Fruit fly (Drosophila melanogaster) whole organism, embryonic: ENCODE measurements around the gene trem.

Source experiments
- Aef1 ChIP-seq: fragments of 200-800 bp; sonication (Bioruptor generic); IDR thresholded peaks from 3 replicates; pipeline ENCODE4 v1.3.6; 2022; ENCODE audit warnings: missing biosample characterization, missing genetic modification characterization
- Blimp-1 ChIP-seq: fragments of 200-800 bp; sonication (Bioruptor generic); optimal IDR thresholded peaks from 3 replicates; lab custom pipeline; 2018; ENCODE audit warnings: missing biosample characterization, missing genetic modification characterization, mild to moderate bottlenecking, moderate library complexity, missing genetic modification reagents
- C15 ChIP-seq: fragments of 200-800 bp; sonication (Bioruptor generic); IDR thresholded peaks from 3 replicates; pipeline ENCODE4 v1.3.6; 2022; ENCODE audit warnings: missing biosample characterization, missing genetic modification characterization
- CG10366 ChIP-seq: fragments of 200-800 bp; sonication (Bioruptor generic); IDR thresholded peaks from 2 replicates; pipeline ENCODE4 v1.3.6; 2022; ENCODE audit warnings: missing biosample characterization, missing genetic modification characterization
- CG10462 ChIP-seq: fragments of 200-800 bp; sonication (Bioruptor generic); optimal IDR thresholded peaks from 2 replicates; lab custom pipeline; 2016; ENCODE audit warnings: missing biosample characterization, missing genetic modification characterization
- CG12659 ChIP-seq: fragments of 200-800 bp; sonication (Bioruptor generic); optimal IDR thresholded peaks from 3 replicates; lab custom pipeline; 2017; ENCODE audit warnings: mild to moderate bottlenecking, missing biosample characterization, missing genetic modification reagents, missing genetic modification characterization
- CG12744 ChIP-seq: fragments of 200-800 bp; sonication (Bioruptor generic); optimal IDR thresholded peaks from 2 replicates; lab custom pipeline; 2016; ENCODE audit warnings: missing biosample characterization, missing genetic modification characterization
- CG14014 ChIP-seq: fragments of 200-800 bp; sonication (Bioruptor generic); IDR thresholded peaks from 2 replicates; pipeline ENCODE4 v1.3.6; 2022; ENCODE audit warnings: missing biosample characterization, missing genetic modification characterization
- CG15269 ChIP-seq: fragments of 200-800 bp; sonication (Bioruptor generic); optimal IDR thresholded peaks from 2 replicates; lab custom pipeline; 2018; ENCODE audit warnings: missing biosample characterization, mild to moderate bottlenecking, missing genetic modification characterization, moderate library complexity
- CG16863 ChIP-seq: fragments of 200-800 bp; sonication (Bioruptor generic); optimal IDR thresholded peaks from 3 replicates; lab custom pipeline; 2016; ENCODE audit warnings: missing biosample characterization, missing genetic modification characterization
- CG17568 ChIP-seq: fragments of 200-800 bp; sonication (Bioruptor generic); optimal IDR thresholded peaks from 2 replicates; lab custom pipeline; 2018; ENCODE audit warnings: missing biosample characterization, mild to moderate bottlenecking, missing genetic modification characterization, moderate library complexity
- CG2202 ChIP-seq: fragments of 200-800 bp; sonication (Bioruptor generic); optimal IDR thresholded peaks from 2 replicates; lab custom pipeline; 2018; ENCODE audit warnings: missing biosample characterization, mild to moderate bottlenecking, missing genetic modification characterization
- CG31365 ChIP-seq: fragments of 200-800 bp; sonication (Bioruptor generic); optimal IDR thresholded peaks from 2 replicates; lab custom pipeline; 2018; ENCODE audit warnings: missing biosample characterization, mild to moderate bottlenecking, missing genetic modification characterization
- CG3838 ChIP-seq: fragments of 200-800 bp; sonication (Bioruptor generic); optimal IDR thresholded peaks from 3 replicates; lab custom pipeline; 2016; ENCODE audit warnings: missing biosample characterization, missing genetic modification characterization
- CG6254 ChIP-seq: fragments of 200-800 bp; sonication (Bioruptor generic); optimal IDR thresholded peaks from 3 replicates; lab custom pipeline; 2017; ENCODE audit warnings: mild to moderate bottlenecking, missing biosample characterization, missing genetic modification reagents, missing genetic modification characterization
- CG6654 ChIP-seq: fragments of 200-800 bp; sonication (Bioruptor generic); optimal IDR thresholded peaks from 2 replicates; lab custom pipeline; 2017; ENCODE audit warnings: missing biosample characterization, mild to moderate bottlenecking, missing genetic modification characterization
- CG6683 ChIP-seq: fragments of 200-800 bp; sonication (Bioruptor generic); optimal IDR thresholded peaks from 2 replicates; lab custom pipeline; 2017; ENCODE audit warnings: missing biosample characterization, mild to moderate bottlenecking, missing genetic modification characterization, missing genetic modification reagents
- CG6791 ChIP-seq: fragments of 200-800 bp; sonication (Bioruptor generic); IDR thresholded peaks from 3 replicates; pipeline ENCODE4 v1.3.6; 2022; ENCODE audit warnings: missing biosample characterization, missing genetic modification characterization; ENCODE audit not compliant: partially characterized antibody
- CG7786 ChIP-seq: fragments of 200-800 bp; sonication (Bioruptor generic); optimal IDR thresholded peaks from 2 replicates; lab custom pipeline; 2016; ENCODE audit warnings: missing biosample characterization, missing genetic modification characterization
- CkIIα-i1 ChIP-seq: fragments of 200-800 bp; sonication (Bioruptor generic); IDR thresholded peaks from 2 replicates; pipeline ENCODE4 v1.3.6; 2022; ENCODE audit warnings: missing biosample characterization, missing genetic modification characterization
- Doc2 ChIP-seq: fragments of 200-800 bp; sonication (Bioruptor generic); IDR thresholded peaks from 2 replicates; pipeline ENCODE4 v1.3.6; 2022; ENCODE audit warnings: missing biosample characterization, missing genetic modification characterization
- Dref ChIP-seq: fragments of 200-800 bp; sonication (Bioruptor generic); IDR thresholded peaks from 2 replicates; pipeline ENCODE4 v1.3.6; 2022; ENCODE audit warnings: missing biosample characterization, missing genetic modification characterization
- E2f2 ChIP-seq: fragments of 200-800 bp; sonication (Bioruptor generic); IDR thresholded peaks from 2 replicates; pipeline ENCODE4 v1.3.6; 2022; ENCODE audit warnings: missing biosample characterization, missing genetic modification characterization
- Eip74EF ChIP-seq, 2 experiments: fragments of 200-800 bp in 1 of 2; fragments of >200 bp in 1 of 2; sonication (Bioruptor generic) in 1 of 2; optimal IDR thresholded peaks; 2 replicates each; lab custom pipeline; 2017 to 2019; ENCODE audit warnings: missing biosample characterization in 2 of 2, missing genetic modification characterization in 2 of 2, mild to moderate bottlenecking in 1 of 2, moderate library complexity in 1 of 2
- MTF-1 ChIP-seq: fragments of 200-800 bp; sonication (Bioruptor generic); optimal IDR thresholded peaks from 2 replicates; lab custom pipeline; 2018; ENCODE audit warnings: missing biosample characterization, mild to moderate bottlenecking, missing genetic modification characterization, borderline replicate concordance
- Max ChIP-seq: fragments of 200-800 bp; sonication (Bioruptor generic); optimal IDR thresholded peaks from 2 replicates; lab custom pipeline; 2016; ENCODE audit warnings: missing biosample characterization, mild to moderate bottlenecking, missing genetic modification characterization
- NK7.1 ChIP-seq: fragments of 200-800 bp; sonication (Bioruptor generic); optimal IDR thresholded peaks from 3 replicates; lab custom pipeline; 2016; ENCODE audit warnings: missing biosample characterization, missing genetic modification characterization
- Neu2 ChIP-seq: fragments of 200-800 bp; sonication (Bioruptor generic); optimal IDR thresholded peaks from 3 replicates; lab custom pipeline; 2016; ENCODE audit warnings: missing biosample characterization, missing genetic modification characterization, borderline replicate concordance
- Nf-YC ChIP-seq: fragments of 200-800 bp; optimal IDR thresholded peaks from 3 replicates; lab custom pipeline; 2019; ENCODE audit warnings: missing biosample characterization, mild to moderate bottlenecking, missing genetic modification characterization, moderate library complexity
- Oaz ChIP-seq: fragments of 200-800 bp; sonication (Bioruptor generic); IDR thresholded peaks from 2 replicates; pipeline ENCODE4 v1.3.6; 2022; ENCODE audit warnings: missing biosample characterization, missing genetic modification characterization
- Optix ChIP-seq: fragments of 200-800 bp; sonication (Bioruptor generic); IDR thresholded peaks from 3 replicates; pipeline ENCODE4 v1.3.6; 2022; ENCODE audit warnings: missing biosample characterization, missing genetic modification characterization
- Side ChIP-seq: fragments of 200-800 bp; sonication (Bioruptor generic); optimal IDR thresholded peaks from 2 replicates; lab custom pipeline; 2016; ENCODE audit warnings: missing biosample characterization, missing genetic modification characterization
- ab ChIP-seq: fragments of 200-800 bp; sonication (Bioruptor generic); optimal IDR thresholded peaks from 2 replicates; lab custom pipeline; 2016; ENCODE audit warnings: missing biosample characterization, missing genetic modification characterization
- abd-A ChIP-seq: fragments of 200-800 bp; sonication (Bioruptor generic); optimal IDR thresholded peaks from 3 replicates; lab custom pipeline; 2019; ENCODE audit warnings: missing biosample characterization, mild to moderate bottlenecking, missing genetic modification characterization, moderate library complexity
- ash1 ChIP-seq: fragments of 200-800 bp; sonication (Bioruptor generic); optimal IDR thresholded peaks from 2 replicates; lab custom pipeline; 2018; ENCODE audit warnings: missing biosample characterization, mild to moderate bottlenecking, missing genetic modification characterization
- chif ChIP-seq, 2 experiments: fragments of 200-800 bp; sonication (Bioruptor generic); optimal IDR thresholded peaks; 3 replicates each; lab custom pipeline; 2016; ENCODE audit warnings: missing biosample characterization in 2 of 2, missing genetic modification characterization in 2 of 2
- chn ChIP-seq: fragments of 200-800 bp; sonication (Bioruptor generic); optimal IDR thresholded peaks from 2 replicates; lab custom pipeline; 2016; ENCODE audit warnings: missing biosample characterization, missing genetic modification characterization
- cwo ChIP-seq: fragments of 200-800 bp; sonication (Bioruptor generic); optimal IDR thresholded peaks from 3 replicates; lab custom pipeline; 2017; ENCODE audit warnings: missing biosample characterization, missing genetic modification characterization, mild to moderate bottlenecking, moderate library complexity, missing genetic modification reagents
- dmrt99B ChIP-seq: fragments of 200-800 bp; sonication (Bioruptor generic); optimal IDR thresholded peaks from 2 replicates; lab custom pipeline; 2018; ENCODE audit warnings: missing biosample characterization, mild to moderate bottlenecking, missing genetic modification characterization, moderate library complexity
- esg ChIP-seq: fragments of 200-800 bp; sonication (Bioruptor generic); conservative IDR thresholded peaks from 2 replicates; pipeline ENCODE4 v1.3.6; 2022; ENCODE audit warnings: missing biosample characterization, missing genetic modification characterization
- ewg ChIP-seq: fragments of 200-800 bp; sonication (Bioruptor generic); optimal IDR thresholded peaks from 3 replicates; lab custom pipeline; 2017; ENCODE audit warnings: mild to moderate bottlenecking, missing biosample characterization, missing genetic modification reagents, missing genetic modification characterization
- gt ChIP-seq: fragments of 200-800 bp; sonication (Bioruptor generic); IDR thresholded peaks from 2 replicates; pipeline ENCODE4 v1.3.6; 2022; ENCODE audit warnings: missing biosample characterization, missing genetic modification characterization
- h ChIP-seq: fragments of >200 bp; optimal IDR thresholded peaks from 2 replicates; lab custom pipeline; 2017
- ham ChIP-seq: fragments of 200-800 bp; sonication (Bioruptor generic); IDR thresholded peaks from 2 replicates; pipeline ENCODE4 v1.3.6; 2022; ENCODE audit warnings: missing biosample characterization, missing genetic modification characterization
- luna ChIP-seq: fragments of 200-800 bp; sonication (Bioruptor generic); optimal IDR thresholded peaks from 2 replicates; lab custom pipeline; 2016; ENCODE audit warnings: missing biosample characterization, missing genetic modification characterization
- otp ChIP-seq: fragments of 200-800 bp; sonication (Bioruptor generic); IDR thresholded peaks from 3 replicates; pipeline ENCODE4, ENCODE4 v1.3.6; 2022; ENCODE audit warnings: missing biosample characterization, missing genetic modification characterization
- repo ChIP-seq: fragments of 200-800 bp; sonication (Bioruptor generic); optimal IDR thresholded peaks from 2 replicates; lab custom pipeline; 2016; ENCODE audit warnings: missing biosample characterization, missing genetic modification characterization
- rib ChIP-seq: fragments of 200-800 bp; sonication (Bioruptor generic); IDR thresholded peaks from 2 replicates; pipeline ENCODE4 v1.3.6; 2022; ENCODE audit warnings: missing biosample characterization, missing genetic modification characterization
- sd ChIP-seq: fragments of 200-800 bp; sonication (Bioruptor generic); optimal IDR thresholded peaks from 3 replicates; lab custom pipeline; 2018; ENCODE audit warnings: missing biosample characterization, mild to moderate bottlenecking, missing genetic modification characterization, moderate library complexity
- sisA ChIP-seq: fragments of 200-800 bp; sonication (Bioruptor generic); IDR thresholded peaks from 2 replicates; pipeline ENCODE4 v1.3.6; 2022; ENCODE audit warnings: missing biosample characterization, missing genetic modification characterization
- tup ChIP-seq: fragments of 200-800 bp; sonication (Bioruptor generic); optimal IDR thresholded peaks from 2 replicates; lab custom pipeline; 2016; ENCODE audit warnings: missing biosample characterization, mild to moderate bottlenecking, missing genetic modification characterization, moderate library complexity

The trem gene

DNA sequence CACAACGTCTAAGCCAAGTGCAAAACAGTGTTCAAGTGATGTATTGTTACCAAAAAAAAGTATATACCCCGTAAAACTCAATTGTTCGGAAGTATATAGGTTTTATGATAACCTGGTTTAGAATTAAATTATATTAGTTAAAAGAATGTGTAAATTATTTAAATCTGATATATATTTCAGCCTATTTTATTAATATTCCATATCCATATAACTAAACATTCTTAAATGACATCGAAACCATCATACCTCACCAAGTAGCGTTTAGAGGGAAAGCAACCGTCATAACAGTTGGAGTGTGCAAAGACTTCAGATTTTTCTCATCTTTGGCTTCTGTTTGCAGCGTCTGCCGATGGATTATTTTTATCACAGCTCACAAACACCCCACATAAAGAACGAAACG lies 31.6 kb downstream of the trem start (continued):
- TF ChIP-seq Dref, result no peak
- TF ChIP-seq gt (GFP tag; lab: Robert Waterston, UW), result peak; percentile 67; the same call in 1 of the 2 replicates
- TF ChIP-seq chif (GFP tag; optimal IDR thresholded peaks at IDR 0.05; lab: Kevin White, UChicago), result peak; percentile 13 to 23
- peak; percentile 51 for TF ChIP-seq cwo
- peak; percentile 60; the same call in 1 of the 2 replicates for TF ChIP-seq Oaz (GFP tag; lab: Robert Waterston, UW)
- peak; percentile 87 for TF ChIP-seq CG15269 (tag; lab: Kevin White, UChicago)
- peak; percentile 90 for TF ChIP-seq dmrt99B (tag; lab: Kevin White, UChicago)
- peak; percentile 63 for TF ChIP-seq MTF-1 (GFP tag; lab: Kevin White, UChicago)
- no peak for TF ChIP-seq Side (GFP tag; lab: Kevin White, UChicago)
- TF ChIP-seq Doc2 (GFP tag; lab: Robert Waterston, UW), result no peak
- TF ChIP-seq CG14014 (GFP tag; lab: Robert Waterston, UW), result peak; percentile 78
- TF ChIP-seq Max (GFP tag; lab: Kevin White, UChicago), result peak; percentile 13
- TF ChIP-seq E2f2 (GFP tag; lab: Robert Waterston, UW), result peak; percentile 54; the same call in 1 of the 2 replicates
- peak; percentile 65 for TF ChIP-seq CG10366 (GFP tag; lab: Robert Waterston, UW)
- peak; percentile 77 for TF ChIP-seq sisA (GFP tag; lab: Robert Waterston, UW)
- TF ChIP-seq Optix (GFP tag; lab: Robert Waterston, UW), result no peak; the same call in 2 of the 3 replicates
- no peak for TF ChIP-seq h (lab: Kevin White, UChicago)
- TF ChIP-seq CG12744 (GFP tag; lab: Kevin White, UChicago), result no peak
- peak; percentile 78 for TF ChIP-seq esg
- no peak for TF ChIP-seq CG3838 (GFP tag; lab: Kevin White, UChicago)
- TF ChIP-seq rib (GFP tag; lab: Robert Waterston, UW), result 0 out of 2 replicates have a peak, but pooled peaks have one; percentile 30
- peak; percentile 60 for TF ChIP-seq CG2202 (tag; lab: Kevin White, UChicago)
- TF ChIP-seq ham (GFP tag; lab: Robert Waterston, UW), result no peak
- no peak for TF ChIP-seq CG16863
- no peak for TF ChIP-seq CG7786
- peak; percentile 19 for TF ChIP-seq chn (GFP tag; lab: Kevin White, UChicago)
- TF ChIP-seq tup (GFP tag; lab: Kevin White, UChicago), result no peak
- TF ChIP-seq ash1 (GFP tag; lab: Kevin White, UChicago), result no peak
- peak; percentile 85 for TF ChIP-seq otp
- peak; percentile 45 for TF ChIP-seq Nf-YC (tag; lab: Kevin White, UChicago)
- TF ChIP-seq Neu2 (GFP tag; lab: Kevin White, UChicago), result no peak
- no peak for TF ChIP-seq CG6791
- TF ChIP-seq luna (GFP tag; lab: Kevin White, UChicago), result no peak
- TF ChIP-seq repo, result no peak
- no peak for TF ChIP-seq ab (GFP tag; lab: Kevin White, UChicago)
- TF ChIP-seq abd-A (tag; lab: Kevin White, UChicago), result peak; percentile 30
- peak; percentile 50 for TF ChIP-seq sd (tag; lab: Kevin White, UChicago)
- TF ChIP-seq Aef1, result peak; percentile 64
- TF ChIP-seq ewg (GFP tag; lab: Kevin White, UChicago), result peak; percentile 59
- peak; percentile 54 for TF ChIP-seq CG10462 (GFP tag; lab: Kevin White, UChicago)
- TF ChIP-seq CG6654 (GFP tag; lab: Kevin White, UChicago), result peak; percentile 43
- no peak for TF ChIP-seq CkIIα-i1 (GFP tag; lab: Robert Waterston, UW)
- TF ChIP-seq CG12659 (GFP tag; lab: Kevin White, UChicago), result peak; percentile 80
- TF ChIP-seq NK7.1 (GFP tag; lab: Kevin White, UChicago), result no peak
- peak; percentile 88 for TF ChIP-seq Blimp-1 (GFP tag; lab: Kevin White, UChicago)
- peak; percentile 66 for TF ChIP-seq CG6683 (GFP tag; lab: Kevin White, UChicago)
- TF ChIP-seq CG31365, result no peak
- peak in 1 of 2 experiments; percentile 72 for TF ChIP-seq Eip74EF (GFP tag; optimal IDR thresholded peaks at IDR 0.05; lab: Kevin White, UChicago)
- TF ChIP-seq CG17568 (GFP tag; lab: Kevin White, UChicago), result peak; percentile 18
- TF ChIP-seq CG6254, result peak; percentile 42
- peak; percentile 68; the same call in 1 of the 3 replicates for TF ChIP-seq C15 (GFP tag; lab: Robert Waterston, UW)
